Worm (Caenorhabditis elegans): ENCODE results near the gene gpx-4.

The gpx-4 gene

ce11 chrIV:2708329-2708965, 33.6 kb upstream of the gpx-4 start (continued):
- peak; percentile 81 for TF ChIP-seq lin-15B (tag; optimal IDR thresholded peaks at IDR 0.05)
- TF ChIP-seq ama-1 (optimal IDR thresholded peaks at IDR 0.05): no peak
- TF ChIP-seq lsy-12 (tag; optimal IDR thresholded peaks at IDR 0.05): peak; percentile 53
- TF ChIP-seq nhr-25 (tag; optimal IDR thresholded peaks at IDR 0.05): peak; percentile 48
- peak; percentile 39 for TF ChIP-seq egl-27 (tag; optimal IDR thresholded peaks at IDR 0.05)
- TF ChIP-seq tbx-2 (tag; optimal IDR thresholded peaks at IDR 0.05): peak; percentile 64
- TF ChIP-seq ceh-16 (tag; optimal IDR thresholded peaks at IDR 0.05): no peak
- TF ChIP-seq nhr-11 (tag; optimal IDR thresholded peaks at IDR 0.05): peak; percentile 50

ce11 chrIV:2707012-2707411, 32.2 kb upstream of the gpx-4 start, which contains the start of gene ubc-8:
ubc-8 (minus strand) TSS chrIV:2707238.
- TF ChIP-seq unc-39 (tag; optimal IDR thresholded peaks at IDR 0.05): no peak
- no peak for TF ChIP-seq elt-1 (tag; optimal IDR thresholded peaks at IDR 0.05)
- no peak for TF ChIP-seq lin-15B (tag; optimal IDR thresholded peaks at IDR 0.05)

DNA sequence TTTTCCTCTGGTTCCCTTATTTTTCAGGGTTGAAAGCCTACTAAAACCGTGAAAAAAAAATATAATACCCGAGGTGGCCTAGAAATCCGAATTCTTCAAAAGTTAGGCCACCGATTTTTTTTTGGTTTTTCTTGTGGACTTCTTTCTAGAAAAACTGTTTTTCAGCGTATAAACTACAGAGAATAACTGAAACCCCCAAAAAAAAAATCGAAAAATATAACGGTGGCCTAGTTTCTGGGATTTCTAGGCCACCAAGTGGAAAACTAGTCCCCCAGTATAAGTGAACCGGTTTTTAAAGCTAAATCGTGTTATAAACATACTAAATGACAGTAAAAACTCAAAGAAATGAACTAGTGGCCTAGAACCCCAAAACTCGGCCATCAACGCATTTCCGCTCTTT, 30.9 kb upstream of the gpx-4 start:
- no peak for TF ChIP-seq zag-1 (tag; optimal IDR thresholded peaks at IDR 0.05)

DNA sequence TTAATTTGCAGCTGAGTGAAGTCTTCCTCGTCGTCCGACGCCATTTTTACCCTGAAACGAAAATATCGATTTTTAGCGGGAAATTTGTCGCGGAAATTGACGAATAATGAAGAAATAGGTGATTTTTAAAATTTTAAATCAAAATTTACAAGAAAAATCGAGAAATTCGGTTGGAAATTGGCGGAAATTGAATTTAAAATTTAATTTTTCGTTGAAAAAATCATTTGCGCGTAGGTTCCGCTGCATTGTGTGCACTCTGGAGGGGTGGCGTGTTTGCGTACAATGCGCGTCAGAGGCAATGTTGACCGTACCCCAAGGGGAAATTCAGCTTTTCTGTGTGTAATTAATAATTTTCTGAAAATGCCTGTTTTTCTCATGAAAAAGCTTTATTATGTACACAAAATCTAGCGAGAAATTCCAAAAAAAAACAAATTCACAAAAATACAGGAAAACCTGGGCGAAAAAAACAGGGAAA, 29.1 kb upstream of the gpx-4 start, which contains the start of gene Y94H6A.5:
Y94H6A.5 (minus strand) TSS at position 51 of the 475 bp plus-strand sequence.
- TF ChIP-seq ceh-28 (tag; optimal IDR thresholded peaks at IDR 0.05) (peak; percentile 50), jun-1 (tag; optimal IDR thresholded peaks at IDR 0.05) (peak; percentile 2), nhr-25 (tag; optimal IDR thresholded peaks at IDR 0.05) (peak; percentile 6), elt-3 (tag; optimal IDR thresholded peaks at IDR 0.05) (no peak), mdl-1 (tag; optimal IDR thresholded peaks at IDR 0.05) (no peak), fkh-10 (GFP tag; optimal IDR thresholded peaks at IDR 0.05) (no peak), zag-1 (tag; optimal IDR thresholded peaks at IDR 0.05) (no peak), pha-4 (tag; optimal IDR thresholded peaks at IDR 0.05) (peak; percentile 66), lin-15B (tag; optimal IDR thresholded peaks at IDR 0.05) (peak; percentile 60), snpc-4 (tag; optimal IDR thresholded peaks at IDR 0.05) (no peak), mml-1 (tag; optimal IDR thresholded peaks at IDR 0.05) (no peak), hmg-11 (tag; optimal IDR thresholded peaks at IDR 0.05) (peak; percentile 72), elt-1 (tag; optimal IDR thresholded peaks at IDR 0.05) (no peak), R02D3.7 (tag; optimal IDR thresholded peaks at IDR 0.05) (no peak), nhr-43 (tag; optimal IDR thresholded peaks at IDR 0.05; ENCODE audit: poor library complexity, severe bottlenecking) (no peak), ztf-11 (tag; optimal IDR thresholded peaks at IDR 0.05) (no peak), nfya-1 (tag; optimal IDR thresholded peaks at IDR 0.05; ENCODE audit: insufficient read depth) (peak; percentile 72), elt-2 (tag; optimal IDR thresholded peaks at IDR 0.05) (peak; percentile 38), fkh-2 (tag; optimal IDR thresholded peaks at IDR 0.05) (no peak), nhr-11 (tag; optimal IDR thresholded peaks at IDR 0.05) (no peak), ceh-82 (tag; optimal IDR thresholded peaks at IDR 0.05) (no peak), ama-1 (optimal IDR thresholded peaks at IDR 0.05) (peak; percentile 86), nhr-28 (tag; optimal IDR thresholded peaks at IDR 0.05) (no peak), nhr-23 (tag; optimal IDR thresholded peaks at IDR 0.05) (peak; percentile 30), nhr-12 (tag; optimal IDR thresholded peaks at IDR 0.05) (no peak), nhr-76 (tag; optimal IDR thresholded peaks at IDR 0.05) (no peak), daf-12 (tag; optimal IDR thresholded peaks at IDR 0.05) (no peak), nhr-77 (tag; optimal IDR thresholded peaks at IDR 0.05) (no peak), lin-39 (tag; optimal IDR thresholded peaks at IDR 0.05) (no peak), unc-62 (GFP tag; optimal IDR thresholded peaks at IDR 0.05) (no peak), sea-2 (GFP tag; optimal IDR thresholded peaks at IDR 0.05) (no peak), ZK546.5 (tag; optimal IDR thresholded peaks at IDR 0.05) (no peak), unc-39 (tag; optimal IDR thresholded peaks at IDR 0.05) (no peak), egl-5 (tag; optimal IDR thresholded peaks at IDR 0.05) (peak; percentile 3), pqm-1 (tag; optimal IDR thresholded peaks at IDR 0.05) (peak; percentile 25), aly-2 (tag; optimal IDR thresholded peaks at IDR 0.05) (no peak), nhr-237 (tag; optimal IDR thresholded peaks at IDR 0.05) (no peak), ztf-4 (tag; optimal IDR thresholded peaks at IDR 0.05) (no peak)

Measured in whole organism, L3 larva.